Fruit fly (Drosophila melanogaster) whole organism, embryonic: ENCODE measurements around the gene Cp16.

ENCODE experiments used
- Atf3 ChIP-seq: fragments of 200-800 bp; sonication (Bioruptor generic); optimal IDR thresholded peaks from 3 replicates; lab custom pipeline; 2016; ENCODE audit warnings: missing biosample characterization, missing genetic modification characterization
- CG10321 ChIP-seq: fragments of 200-800 bp; sonication (Bioruptor generic); IDR thresholded peaks from 2 replicates; pipeline ENCODE4 v1.3.6; 2022; ENCODE audit warnings: missing biosample characterization, missing genetic modification characterization
- CG11247 ChIP-seq: fragments of 200-800 bp; sonication (Bioruptor generic); IDR thresholded peaks from 2 replicates; pipeline ENCODE4 v1.3.6; 2022; ENCODE audit warnings: missing biosample characterization, missing genetic modification characterization
- CG11695 ChIP-seq: fragments of 200-800 bp; sonication (Bioruptor generic); IDR thresholded peaks from 3 replicates; pipeline ENCODE4 v1.3.6; 2022; ENCODE audit warnings: missing biosample characterization, missing genetic modification characterization
- CG12236 ChIP-seq: fragments of 200-800 bp; sonication (Bioruptor generic); optimal IDR thresholded peaks from 2 replicates; lab custom pipeline; 2016; ENCODE audit warnings: missing biosample characterization, missing genetic modification characterization
- CG13775 ChIP-seq: fragments of 200-800 bp; sonication (Bioruptor generic); optimal IDR thresholded peaks from 3 replicates; lab custom pipeline; 2017; ENCODE audit warnings: missing biosample characterization, mild to moderate bottlenecking, missing genetic modification characterization
- CG13894 ChIP-seq: fragments of 200-800 bp; sonication (Bioruptor generic); optimal IDR thresholded peaks from 3 replicates; lab custom pipeline; 2018; ENCODE audit warnings: missing biosample characterization, mild to moderate bottlenecking, missing genetic modification characterization, moderate library complexity
- CG15514 ChIP-seq: fragments of 200-800 bp; sonication (Bioruptor generic); optimal IDR thresholded peaks from 3 replicates; lab custom pipeline; 2017; ENCODE audit warnings: missing biosample characterization, missing genetic modification characterization, mild to moderate bottlenecking, moderate library complexity, missing genetic modification reagents
- CG15601 ChIP-seq: fragments of 200-800 bp; sonication (Bioruptor generic); optimal IDR thresholded peaks from 3 replicates; lab custom pipeline; 2019; ENCODE audit warnings: missing biosample characterization, mild to moderate bottlenecking, missing genetic modification characterization, moderate library complexity
- CG17186 ChIP-seq: fragments of 200-800 bp; sonication (Bioruptor generic); optimal IDR thresholded peaks from 3 replicates; lab custom pipeline; 2017; ENCODE audit warnings: missing biosample characterization, missing genetic modification reagents, missing genetic modification characterization
- CG17359 ChIP-seq: fragments of 200-800 bp; sonication (Bioruptor generic); optimal IDR thresholded peaks from 3 replicates; lab custom pipeline; 2018; ENCODE audit warnings: missing biosample characterization, mild to moderate bottlenecking, missing genetic modification characterization, moderate library complexity
- CG18599 ChIP-seq: fragments of 200-800 bp; sonication (Bioruptor generic); optimal IDR thresholded peaks from 3 replicates; lab custom pipeline; 2017; ENCODE audit warnings: missing biosample characterization, missing genetic modification characterization, mild to moderate bottlenecking, moderate library complexity, missing genetic modification reagents
- CG2199 ChIP-seq: fragments of 200-800 bp; sonication (Bioruptor generic); IDR thresholded peaks from 3 replicates; pipeline ENCODE4 v1.3.6; 2022; ENCODE audit warnings: missing biosample characterization, missing genetic modification characterization
- CG2202 ChIP-seq: fragments of 200-800 bp; sonication (Bioruptor generic); optimal IDR thresholded peaks from 2 replicates; lab custom pipeline; 2018; ENCODE audit warnings: missing biosample characterization, mild to moderate bottlenecking, missing genetic modification characterization
- CG32772 ChIP-seq: fragments of 200-800 bp; sonication (Bioruptor generic); IDR thresholded peaks from 2 replicates; pipeline ENCODE4 v1.3.6; 2022; ENCODE audit warnings: missing biosample characterization, missing genetic modification characterization
- CG3726 ChIP-seq: fragments of 200-800 bp; sonication (Bioruptor generic); IDR thresholded peaks from 3 replicates; pipeline ENCODE4, ENCODE4 v1.3.6; 2022; ENCODE audit warnings: missing biosample characterization, missing genetic modification characterization
- CG7963 ChIP-seq: fragments of 200-800 bp; sonication (Bioruptor generic); IDR thresholded peaks from 3 replicates; pipeline ENCODE4 v1.3.6; 2022; ENCODE audit warnings: missing biosample characterization, missing genetic modification characterization; ENCODE audit not compliant: partially characterized antibody
- CG8089 ChIP-seq: fragments of 200-800 bp; sonication (Bioruptor generic); optimal IDR thresholded peaks from 3 replicates; lab custom pipeline; 2016; ENCODE audit warnings: missing biosample characterization, missing genetic modification characterization
- CG8765 ChIP-seq: fragments of 200-800 bp; sonication (Bioruptor generic); IDR thresholded peaks from 2 replicates; pipeline ENCODE4 v1.3.6; 2022; ENCODE audit warnings: missing biosample characterization, missing genetic modification characterization
- Chrac-16 ChIP-seq: fragments of 200-800 bp; sonication (Bioruptor generic); optimal IDR thresholded peaks from 3 replicates; lab custom pipeline; 2016; ENCODE audit warnings: missing biosample characterization, missing genetic modification characterization
- D19B ChIP-seq: fragments of 200-800 bp; sonication (Bioruptor generic); optimal IDR thresholded peaks from 2 replicates; lab custom pipeline; 2017; ENCODE audit warnings: missing biosample characterization, mild to moderate bottlenecking, missing genetic modification characterization
- Dad ChIP-seq: fragments of 200-800 bp; sonication (Bioruptor generic); optimal IDR thresholded peaks from 3 replicates; lab custom pipeline; 2016; ENCODE audit warnings: missing biosample characterization, missing genetic modification characterization
- Dll ChIP-seq: fragments of 200-800 bp; sonication (Bioruptor generic); IDR thresholded peaks from 4 replicates; pipeline ENCODE4 v1.3.6; 2022; ENCODE audit warnings: missing biosample characterization, missing genetic modification characterization; ENCODE audit not compliant: partially characterized antibody
- E2f2 ChIP-seq: fragments of 200-800 bp; sonication (Bioruptor generic); IDR thresholded peaks from 2 replicates; pipeline ENCODE4 v1.3.6; 2022; ENCODE audit warnings: missing biosample characterization, missing genetic modification characterization
- Hand ChIP-seq: fragments of 200-800 bp; sonication (Bioruptor generic); optimal IDR thresholded peaks from 2 replicates; lab custom pipeline; 2017; ENCODE audit warnings: mild to moderate bottlenecking, missing biosample characterization, missing genetic modification reagents, missing genetic modification characterization
- Jarid2 ChIP-seq: fragments of 200-800 bp; sonication (Bioruptor generic); optimal IDR thresholded peaks from 3 replicates; lab custom pipeline; 2017; ENCODE audit warnings: mild to moderate bottlenecking, missing biosample characterization, missing genetic modification reagents, missing genetic modification characterization
- Kr ChIP-seq: fragments of 200-800 bp; sonication (Bioruptor generic); optimal IDR thresholded peaks from 2 replicates; lab custom pipeline; 2017; ENCODE audit warnings: missing biosample characterization, mild to moderate bottlenecking, missing genetic modification characterization
- Oli ChIP-seq: fragments of 200-800 bp; sonication (Bioruptor generic); optimal IDR thresholded peaks from 2 replicates; lab custom pipeline; 2018; ENCODE audit warnings: missing biosample characterization, mild to moderate bottlenecking, missing genetic modification characterization, moderate library complexity
- Pdp1 ChIP-seq, 2 experiments: fragments of 200-800 bp; sonication (Bioruptor generic); optimal IDR thresholded peaks; 3 replicates each; lab custom pipeline; 2016; ENCODE audit warnings: missing biosample characterization in 2 of 2, missing genetic modification characterization in 2 of 2, mild to moderate bottlenecking in 1 of 2, moderate library complexity in 1 of 2
- Ptx1 ChIP-seq: fragments of 200-800 bp; sonication (Bioruptor generic); IDR thresholded peaks from 2 replicates; pipeline ENCODE4 v1.3.6; 2022; ENCODE audit warnings: missing biosample characterization, missing genetic modification characterization
- Scr ChIP-seq: fragments of 200-800 bp; sonication (Bioruptor generic); IDR thresholded peaks from 2 replicates; pipeline ENCODE4 v1.3.6; 2022; ENCODE audit warnings: missing biosample characterization, missing genetic modification characterization; ENCODE audit not compliant: partially characterized antibody
- Side ChIP-seq: fragments of 200-800 bp; sonication (Bioruptor generic); optimal IDR thresholded peaks from 2 replicates; lab custom pipeline; 2016; ENCODE audit warnings: missing biosample characterization, missing genetic modification characterization
- amos ChIP-seq: fragments of 200-800 bp; sonication (Bioruptor generic); IDR thresholded peaks from 2 replicates; pipeline ENCODE4 v1.3.6; 2022; ENCODE audit warnings: missing biosample characterization, missing genetic modification characterization; ENCODE audit not compliant: partially characterized antibody
- ap ChIP-seq: fragments of 200-800 bp; sonication (Bioruptor generic); IDR thresholded peaks from 2 replicates; pipeline ENCODE4 v1.3.6; 2022; ENCODE audit warnings: missing biosample characterization, missing genetic modification characterization
- dysf ChIP-seq: fragments of 200-800 bp; sonication (Bioruptor generic); IDR thresholded peaks from 3 replicates; pipeline ENCODE4 v1.3.6; 2022; ENCODE audit warnings: missing biosample characterization, missing genetic modification characterization
- esg ChIP-seq: fragments of 200-800 bp; sonication (Bioruptor generic); conservative IDR thresholded peaks from 2 replicates; pipeline ENCODE4 v1.3.6; 2022; ENCODE audit warnings: missing biosample characterization, missing genetic modification characterization
- fd96Cb ChIP-seq: fragments of 200-800 bp; sonication (Bioruptor generic); optimal IDR thresholded peaks from 2 replicates; lab custom pipeline; 2018; ENCODE audit warnings: missing biosample characterization, mild to moderate bottlenecking, missing genetic modification characterization, moderate library complexity
- grau ChIP-seq: fragments of 200-800 bp; optimal IDR thresholded peaks from 3 replicates; lab custom pipeline; 2019; ENCODE audit warnings: missing biosample characterization, mild to moderate bottlenecking, missing genetic modification characterization, moderate library complexity
- gro ChIP-seq: fragments of 200-800 bp; sonication (Bioruptor generic); optimal IDR thresholded peaks from 2 replicates; lab custom pipeline; 2016; ENCODE audit warnings: missing biosample characterization, missing genetic modification characterization
- klu ChIP-seq: fragments of 200-800 bp; sonication (Bioruptor generic); IDR thresholded peaks from 2 replicates; pipeline ENCODE4 v1.3.6; 2022; ENCODE audit warnings: missing biosample characterization, missing genetic modification characterization
- lab ChIP-seq: fragments of 200-800 bp; sonication (Bioruptor generic); optimal IDR thresholded peaks from 3 replicates; lab custom pipeline; 2017; ENCODE audit warnings: missing biosample characterization, missing genetic modification characterization, mild to moderate bottlenecking, moderate library complexity, missing genetic modification reagents
- maf-S ChIP-seq: fragments of 200-800 bp; sonication (Bioruptor generic); optimal IDR thresholded peaks from 2 replicates; lab custom pipeline; 2016; ENCODE audit warnings: missing biosample characterization, missing genetic modification characterization
- nerfin-2 ChIP-seq: fragments of 200-800 bp; sonication (Bioruptor generic); IDR thresholded peaks from 2 replicates; pipeline ENCODE4 v1.3.6; 2022; ENCODE audit warnings: missing biosample characterization, missing genetic modification characterization; ENCODE audit not compliant: partially characterized antibody
- nom ChIP-seq: fragments of 200-800 bp; sonication (Bioruptor generic); optimal IDR thresholded peaks from 2 replicates; lab custom pipeline; 2017; ENCODE audit warnings: missing biosample characterization, missing genetic modification characterization, mild to moderate bottlenecking, moderate library complexity, missing genetic modification reagents
- ro ChIP-seq: fragments of 200-800 bp; sonication (Bioruptor generic); IDR thresholded peaks from 2 replicates; pipeline ENCODE4 v1.3.6; 2022; ENCODE audit warnings: missing biosample characterization, missing genetic modification characterization
- stwl ChIP-seq: fragments of 200-800 bp; sonication (Bioruptor generic); optimal IDR thresholded peaks from 3 replicates; lab custom pipeline; 2018; ENCODE audit warnings: missing biosample characterization, mild to moderate bottlenecking, missing genetic modification characterization, moderate library complexity
- tio ChIP-seq: fragments of 200-800 bp; sonication (Bioruptor generic); optimal IDR thresholded peaks from 2 replicates; lab custom pipeline; 2017; ENCODE audit warnings: missing biosample characterization, missing genetic modification characterization, inconsistent platforms
- trem ChIP-seq: fragments of 200-800 bp; optimal IDR thresholded peaks from 3 replicates; lab custom pipeline; 2019; ENCODE audit warnings: missing biosample characterization, mild to moderate bottlenecking, missing genetic modification characterization, moderate library complexity
- tup ChIP-seq: fragments of 200-800 bp; sonication (Bioruptor generic); optimal IDR thresholded peaks from 2 replicates; lab custom pipeline; 2016; ENCODE audit warnings: missing biosample characterization, mild to moderate bottlenecking, missing genetic modification characterization, moderate library complexity
- usp ChIP-seq: fragments of >200 bp; optimal IDR thresholded peaks from 2 replicates; lab custom pipeline; 2017; ENCODE audit warnings: missing biosample characterization, missing genetic modification characterization

Gene Cp16

DNA sequence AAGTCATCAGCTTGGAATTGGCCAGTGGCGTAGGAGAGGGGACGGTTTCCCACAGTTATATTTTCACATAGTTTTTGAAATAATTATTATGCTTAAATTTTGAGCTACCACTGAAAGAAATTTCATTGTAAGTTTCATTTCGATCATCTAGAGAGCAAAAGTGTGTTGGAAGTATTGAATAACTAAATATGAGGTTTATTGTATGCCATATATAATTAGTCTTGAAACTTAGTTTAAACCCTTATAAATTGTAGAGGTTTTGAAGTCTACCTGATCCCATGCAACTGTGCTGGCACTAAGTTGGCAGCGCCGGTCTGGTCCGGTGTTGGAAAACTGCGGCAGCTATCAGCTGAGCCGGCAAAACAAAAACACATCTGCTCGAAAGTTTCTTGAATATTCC lies 10.6 kb upstream of the Cp16 start, which contains the start of the genes CG32022 and CG6511 (continued):
- TF ChIP-seq ap (GFP tag; lab: Robert Waterston, UW) (peak; percentile 89), CG8765 (GFP tag; lab: Robert Waterston, UW) (peak; percentile 93), CG17359 (tag; lab: Kevin White, UChicago) (peak; percentile 95), grau (tag; lab: Kevin White, UChicago) (peak; percentile 97), CG2202 (tag; lab: Kevin White, UChicago) (peak; percentile 91), CG2199 (peak; percentile 92), stwl (tag; lab: Kevin White, UChicago) (peak; percentile 75), ro (GFP tag; lab: Robert Waterston, UW) (peak; percentile 91), Chrac-16 (GFP tag; lab: Kevin White, UChicago) (peak; percentile 98), CG32772 (peak; percentile 94), Jarid2 (GFP tag; lab: Kevin White, UChicago) (peak; percentile 83), CG8089 (GFP tag; lab: Kevin White, UChicago) (peak; percentile 95), maf-S (GFP tag; lab: Kevin White, UChicago) (peak; percentile 97), Atf3 (peak; percentile 98), CG15514 (GFP tag; lab: Kevin White, UChicago) (peak; percentile 91), nom (GFP tag; lab: Kevin White, UChicago) (peak; percentile 89), E2f2 (peak; percentile 78), Dad (GFP tag; lab: Kevin White, UChicago) (peak; percentile 98), Kr (GFP tag; lab: Kevin White, UChicago) (no peak), D19B (GFP tag; lab: Kevin White, UChicago) (peak; percentile 95), klu (peak; percentile 98), CG18599 (GFP tag; lab: Kevin White, UChicago) (peak; percentile 97), CG17186 (peak; percentile 70), dysf (GFP tag; lab: Robert Waterston, UW) (peak; percentile 98), CG11247 (GFP tag; lab: Robert Waterston, UW) (peak; percentile 94; the same call in 1 of the 2 replicates), gro (peak; percentile 96), Pdp1 (GFP tag; optimal IDR thresholded peaks at IDR 0.05; lab: Kevin White, UChicago) (peak; percentile 95 to 98), CG15601 (tag; lab: Kevin White, UChicago) (peak; percentile 94), Side (GFP tag; lab: Kevin White, UChicago) (peak; percentile 96), esg (peak; percentile 96), Scr (no peak; the same call in 1 of the 2 replicates), CG11695 (peak; percentile 92), Ptx1 (peak; percentile 98), tup (GFP tag; lab: Kevin White, UChicago) (peak; percentile 88), usp (no peak), CG13775 (GFP tag; lab: Kevin White, UChicago) (peak; percentile 98), tio (peak; percentile 97), Dll (GFP tag; lab: Robert Waterston, UW) (no peak), CG12236 (GFP tag; lab: Kevin White, UChicago) (peak; percentile 94), lab (GFP tag; lab: Kevin White, UChicago) (peak; percentile 98), Oli (peak; percentile 97), CG3726 (GFP tag; lab: Robert Waterston, UW) (peak; percentile 90; the same call in 2 of the 3 replicates), amos (GFP tag; lab: Robert Waterston, UW) (peak; percentile 31; the same call in 1 of the 2 replicates), fd96Cb (tag; lab: Kevin White, UChicago) (peak; percentile 96), CG10321 (GFP tag; lab: Robert Waterston, UW) (peak; percentile 67; the same call in 1 of the 2 replicates), CG13894 (peak; percentile 95), trem (tag; lab: Kevin White, UChicago) (peak; percentile 99), Hand (GFP tag; lab: Kevin White, UChicago) (peak; percentile 91), nerfin-2 (GFP tag; lab: Robert Waterston, UW) (no peak), CG7963 (GFP tag; lab: Robert Waterston, UW) (no peak)
